Worm (Caenorhabditis elegans): ENCODE data around the gene C34F11.5.
A peak's percentile ranks its signal among the peaks of the same experiment; 100 is the strongest.

Gene C34F11.5

ce11 chrII:5210830-5211229, 15.2 kb downstream of the C34F11.5 start, which contains the start of gene C34F11.8 (continued):
- no peak for TF ChIP-seq mdl-1 (tag; optimal IDR thresholded peaks at IDR 0.05)
- TF ChIP-seq nhr-84 (tag; optimal IDR thresholded peaks at IDR 0.05), result no peak
- TF ChIP-seq unc-30 (tag; optimal IDR thresholded peaks at IDR 0.05), result no peak
- TF ChIP-seq elt-2 (tag; optimal IDR thresholded peaks at IDR 0.05), result no peak
- no peak for TF ChIP-seq aha-1 (tag; optimal IDR thresholded peaks at IDR 0.05)
- TF ChIP-seq F16B12.6 (tag; optimal IDR thresholded peaks at IDR 0.05), result no peak
- TF ChIP-seq lin-14 (GFP tag; optimal IDR thresholded peaks at IDR 0.05), result peak; percentile 50
- TF ChIP-seq fkh-8 (tag; optimal IDR thresholded peaks at IDR 0.05), result no peak
- no peak for TF ChIP-seq zag-1 (tag; optimal IDR thresholded peaks at IDR 0.05)
- no peak for TF ChIP-seq isw-1 (GFP tag; IDR thresholded peaks at IDR 0.05)
- no peak for TF ChIP-seq ces-1 (GFP tag; optimal IDR thresholded peaks at IDR 0.05)
- TF ChIP-seq hpl-2 (GFP tag; optimal IDR thresholded peaks at IDR 0.05), result no peak
- TF ChIP-seq pax-3 (tag; optimal IDR thresholded peaks at IDR 0.05), result no peak
- TF ChIP-seq nhr-76 (tag; optimal IDR thresholded peaks at IDR 0.05), result no peak
- no peak for TF ChIP-seq pag-3 (tag; optimal IDR thresholded peaks at IDR 0.05; ENCODE audit: borderline replicate concordance, insufficient read depth)
- TF ChIP-seq lin-39 (tag; optimal IDR thresholded peaks at IDR 0.05), result no peak
- no peak for TF ChIP-seq ceh-82 (tag; optimal IDR thresholded peaks at IDR 0.05)
- no peak for TF ChIP-seq mef-2 (tag; optimal IDR thresholded peaks at IDR 0.05)
- no peak for TF ChIP-seq zip-4 (GFP tag; optimal IDR thresholded peaks at IDR 0.05)
- no peak for TF ChIP-seq C34B4.2 (tag; optimal IDR thresholded peaks at IDR 0.05)
- no peak for TF ChIP-seq dsc-1 (tag; optimal IDR thresholded peaks at IDR 0.05)
- no peak for TF ChIP-seq sup-37 (GFP tag; optimal IDR thresholded peaks at IDR 0.05)
- TF ChIP-seq swsn-7 (tag; optimal IDR thresholded peaks at IDR 0.05), result no peak
- TF ChIP-seq lin-13 (GFP tag; optimal IDR thresholded peaks at IDR 0.05), result no peak
- TF ChIP-seq ztf-4 (tag; optimal IDR thresholded peaks at IDR 0.05), result no peak
- TF ChIP-seq nhr-20 (tag; optimal IDR thresholded peaks at IDR 0.05), result peak; percentile 56
- TF ChIP-seq mep-1 (tag; optimal IDR thresholded peaks at IDR 0.05), result peak; percentile 11
- no peak for TF ChIP-seq jun-1 (tag; optimal IDR thresholded peaks at IDR 0.05)
- TF ChIP-seq egl-27 (tag; optimal IDR thresholded peaks at IDR 0.05), result no peak
- no peak for TF ChIP-seq hlh-4 (tag; optimal IDR thresholded peaks at IDR 0.05)
- TF ChIP-seq ceh-8 (GFP tag; optimal IDR thresholded peaks at IDR 0.05), result no peak
- TF ChIP-seq unc-130 (tag; optimal IDR thresholded peaks at IDR 0.05), result no peak
- no peak for TF ChIP-seq vab-15 (tag; optimal IDR thresholded peaks at IDR 0.05)
- no peak for TF ChIP-seq ztf-11 (tag; optimal IDR thresholded peaks at IDR 0.05)
- TF ChIP-seq C04F5.9 (tag; optimal IDR thresholded peaks at IDR 0.05), result no peak
- TF ChIP-seq grh-1 (GFP tag; IDR thresholded peaks at IDR 0.05), result peak; percentile 38; the same call in 1 of the 2 replicates
- TF ChIP-seq ceh-63 (GFP tag; optimal IDR thresholded peaks at IDR 0.05), result no peak
- no peak for TF ChIP-seq fos-1 (tag; optimal IDR thresholded peaks at IDR 0.05)
- TF ChIP-seq aly-2 (tag; optimal IDR thresholded peaks at IDR 0.05), result no peak
- no peak for TF ChIP-seq ceh-88 (GFP tag; IDR thresholded peaks at IDR 0.05)
- TF ChIP-seq nhr-71 (tag; optimal IDR thresholded peaks at IDR 0.05), result peak; percentile 58
- TF ChIP-seq tlp-1 (tag; optimal IDR thresholded peaks at IDR 0.05), result no peak
- peak; percentile 10 for TF ChIP-seq blmp-1 (tag; optimal IDR thresholded peaks at IDR 0.05)
- TF ChIP-seq ama-1 (optimal IDR thresholded peaks at IDR 0.05), result no peak
- no peak for TF ChIP-seq lir-3 (tag; optimal IDR thresholded peaks at IDR 0.05; ENCODE audit: poor library complexity)
- no peak for TF ChIP-seq tbx-2 (tag; optimal IDR thresholded peaks at IDR 0.05)
- TF ChIP-seq sox-4 (tag; optimal IDR thresholded peaks at IDR 0.05), result no peak
- no peak for TF ChIP-seq nhr-19 (GFP tag; conservative IDR thresholded peaks at IDR 0.05)
- TF ChIP-seq unc-86 (tag; optimal IDR thresholded peaks at IDR 0.05), result no peak
- no peak for TF ChIP-seq nhr-90 (tag; optimal IDR thresholded peaks at IDR 0.05; ENCODE audit: poor library complexity)
- no peak for TF ChIP-seq unc-98 (GFP tag; IDR thresholded peaks at IDR 0.05)
- TF ChIP-seq Y116A8C.19 (tag; optimal IDR thresholded peaks at IDR 0.05; ENCODE audit: borderline replicate concordance), result no peak
- no peak for TF ChIP-seq ceh-90 (tag; optimal IDR thresholded peaks at IDR 0.05)
- TF ChIP-seq pqm-1 (tag; optimal IDR thresholded peaks at IDR 0.05), result no peak

Data from whole organism, L1 larva.